Worm (Caenorhabditis elegans) whole organism, L1 larva: ENCODE measurements around the gene ZK1055.4.

Experiments
- skn-1 ChIP-seq: fragments of 150-350 bp; optimal IDR thresholded peaks from 2 replicates; lab custom pipeline; 2014; ENCODE audit warnings: missing biosample characterization, missing genetic modification characterization
- unc-62 ChIP-seq: fragments of 150-350 bp; optimal IDR thresholded peaks from 2 replicates; lab custom pipeline; 2014; ENCODE audit warnings: missing biosample characterization, missing genetic modification reagents, missing genetic modification characterization

DNA sequence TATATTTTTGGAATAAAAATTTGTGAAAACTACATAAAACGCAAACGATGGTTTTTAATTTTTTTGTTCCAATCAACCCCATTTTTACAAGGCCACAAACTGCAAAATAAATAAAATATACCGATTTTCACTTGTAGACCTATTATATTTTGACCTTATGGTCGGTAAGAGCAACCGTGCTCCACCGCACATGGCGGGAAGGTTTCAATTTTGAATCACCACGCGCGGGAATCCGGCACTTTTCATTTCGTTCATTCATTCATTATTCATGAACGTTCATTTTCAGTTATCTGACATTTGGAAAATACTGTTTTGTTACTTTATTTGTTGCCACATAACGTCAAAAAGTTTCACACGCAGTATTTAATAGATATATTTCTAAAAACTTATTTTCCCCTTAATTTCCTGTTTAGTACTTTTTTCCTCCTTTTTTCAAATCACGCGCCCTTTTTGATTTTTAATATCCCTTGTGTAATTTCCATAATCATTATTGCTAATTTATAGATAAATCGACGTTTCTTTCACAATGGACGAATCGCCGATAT is 11.9 kb downstream of the ZK1055.4 start, which contains the start of gene hcp-1:
- no peak for TF ChIP-seq unc-62 (GFP tag; lab: Kevin White, UChicago)
- TF ChIP-seq skn-1 (tag; lab: Kevin White, UChicago) = no peak
